Worm (Caenorhabditis elegans) whole organism, early embryonic: ENCODE data around the gene D1086.12.

Experiments
- B0310.2 ChIP-seq: sonication (generic microtip); optimal IDR thresholded peaks from 2 replicates; lab custom pipeline; 2016; ENCODE audit warnings: mild to moderate bottlenecking, missing genetic modification characterization, missing compliant biosample characterization
- F13C5.2 ChIP-seq: sonication (generic microtip); optimal IDR thresholded peaks from 2 replicates; lab custom pipeline; 2017; ENCODE audit warnings: mild to moderate bottlenecking, missing genetic modification characterization, inconsistent platforms, missing compliant biosample characterization
- aly-1 ChIP-seq: sonication (generic microtip); optimal IDR thresholded peaks from 2 replicates; lab custom pipeline; 2016; ENCODE audit warnings: missing genetic modification characterization, missing compliant biosample characterization
- ama-1 ChIP-seq: fragments of 150-350 bp; optimal IDR thresholded peaks from 2 replicates; lab custom pipeline; 2014
- ceh-13 ChIP-seq: fragments of 200-800 bp; sonication (Bioruptor generic); optimal IDR thresholded peaks from 2 replicates; lab custom pipeline; 2018; ENCODE audit warnings: mild to moderate bottlenecking, missing genetic modification characterization, missing compliant biosample characterization
- ceh-36 ChIP-seq: sonication (generic microtip); optimal IDR thresholded peaks from 2 replicates; lab custom pipeline; 2016; ENCODE audit warnings: missing genetic modification characterization, inconsistent platforms, missing compliant biosample characterization
- ets-7 ChIP-seq: sonication (generic microtip); optimal IDR thresholded peaks from 2 replicates; lab custom pipeline; 2016; ENCODE audit warnings: missing genotype, missing genetic modification characterization, missing compliant biosample characterization
- flt-1 ChIP-seq: fragments of 200-800 bp; sonication (Bioruptor generic); IDR thresholded peaks from 2 replicates; pipeline ENCODE4 v1.3.6; 2022; ENCODE audit warnings: missing genetic modification characterization, missing compliant biosample characterization
- hmbx-1 ChIP-seq: sonication (generic microtip); optimal IDR thresholded peaks from 2 replicates; lab custom pipeline; 2016; ENCODE audit warnings: mild to moderate bottlenecking, missing genetic modification characterization, missing compliant biosample characterization
- hmg-4 ChIP-seq: fragments of 200-800 bp; sonication (Bioruptor generic); optimal IDR thresholded peaks from 2 replicates; lab custom pipeline; 2018; ENCODE audit warnings: mild to moderate bottlenecking, missing genetic modification characterization, missing compliant biosample characterization
- hnd-1 ChIP-seq: sonication (generic microtip); optimal IDR thresholded peaks from 2 replicates; lab custom pipeline; 2016; ENCODE audit warnings: missing genetic modification characterization, missing compliant biosample characterization
- pes-1 ChIP-seq: fragments of 200-800 bp; sonication (Bioruptor generic); IDR thresholded peaks from 2 replicates; pipeline ENCODE4 v1.3.6; 2022; ENCODE audit warnings: missing genetic modification reagents, missing genetic modification characterization, missing compliant biosample characterization
- scrt-1 ChIP-seq: fragments of 200-800 bp; sonication (Bioruptor generic); IDR thresholded peaks from 2 replicates; pipeline ENCODE4 v1.3.6; 2022; ENCODE audit warnings: missing genetic modification characterization, missing compliant biosample characterization
- sea-1 ChIP-seq: fragments of 200-800 bp; sonication (Bioruptor generic); conservative IDR thresholded peaks from 2 replicates; pipeline ENCODE4 v1.3.6; 2022; ENCODE audit warnings: missing genetic modification characterization, missing compliant biosample characterization
- tbx-11 ChIP-seq: fragments of 200-800 bp; sonication (Bioruptor generic); IDR thresholded peaks from 2 replicates; pipeline ENCODE4 v1.3.6; 2022; ENCODE audit warnings: missing genetic modification characterization, missing compliant biosample characterization
- tbx-37 ChIP-seq: fragments of 200-800 bp; sonication (Bioruptor generic); conservative IDR thresholded peaks from 2 replicates; pipeline ENCODE4 v1.3.6; 2022; ENCODE audit warnings: missing genetic modification reagents, missing genetic modification characterization, missing compliant biosample characterization
- tra-4 ChIP-seq: sonication (generic microtip); optimal IDR thresholded peaks from 2 replicates; lab custom pipeline; 2017; ENCODE audit warnings: missing genetic modification characterization, missing compliant biosample characterization

D1086.12 gene

ce11 chrV:14145267-14145666 is 44.3 kb downstream of the D1086.12 start, which contains the start of gene par-1:
Gene par-1 (minus strand): TSS chrV:14145367.
- TF ChIP-seq pes-1 (no peak), tbx-11 (GFP tag; lab: Robert Waterston, UW) (no peak), ama-1 (no peak), ceh-36 (no peak), ceh-13 (GFP tag; lab: Kevin White, UChicago) (no peak), sea-1 (no peak), flt-1 (no peak), scrt-1 (GFP tag; lab: Robert Waterston, UW) (no peak), hnd-1 (tag; lab: Kevin White, UChicago) (no peak), F13C5.2 (no peak), hmbx-1 (tag; lab: Kevin White, UChicago) (no peak), B0310.2 (tag; lab: Kevin White, UChicago) (no peak), hmg-4 (GFP tag; lab: Kevin White, UChicago) (no peak), tbx-37 (GFP tag; lab: Robert Waterston, UW) (no peak), ets-7 (no peak), aly-1 (no peak)

ce11 chrV:14146199-14146598 is 45.2 kb downstream of the D1086.12 start, which contains the start of gene acs-10:
Gene acs-10 (plus strand): TSS chrV:14146499.
- TF ChIP-seq sea-1 (no peak), hnd-1 (tag; lab: Kevin White, UChicago) (no peak), aly-1 (no peak), B0310.2 (tag; lab: Kevin White, UChicago) (no peak), pes-1 (no peak), hmg-4 (GFP tag; lab: Kevin White, UChicago) (no peak), tra-4 (tag; lab: Kevin White, UChicago) (no peak), tbx-11 (GFP tag; lab: Robert Waterston, UW) (no peak), ets-7 (no peak)

DNA sequence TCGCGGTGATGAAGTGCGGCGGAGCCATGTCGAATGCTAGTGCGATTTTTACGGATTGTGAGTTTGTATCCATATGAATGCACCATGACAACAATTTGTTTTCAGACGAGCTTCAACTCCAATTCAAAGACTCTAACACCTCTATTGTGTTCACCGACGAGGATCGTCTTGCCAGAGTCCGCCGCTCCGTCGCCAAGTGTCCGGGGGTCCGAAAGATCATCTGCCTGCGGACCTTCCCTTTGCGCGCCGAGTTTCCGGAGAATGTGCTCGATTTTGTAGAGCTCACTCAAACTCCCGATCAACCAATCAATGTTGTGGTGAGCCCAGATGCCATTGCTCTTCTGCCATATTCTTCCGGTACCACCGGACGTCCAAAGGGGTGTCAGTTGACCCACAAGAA is 46.1 kb downstream of the D1086.12 start:
- no peak for TF ChIP-seq flt-1
- TF ChIP-seq hnd-1 (tag; lab: Kevin White, UChicago) = no peak
- no peak for TF ChIP-seq F13C5.2
- TF ChIP-seq tbx-11 (GFP tag; lab: Robert Waterston, UW) = no peak

DNA sequence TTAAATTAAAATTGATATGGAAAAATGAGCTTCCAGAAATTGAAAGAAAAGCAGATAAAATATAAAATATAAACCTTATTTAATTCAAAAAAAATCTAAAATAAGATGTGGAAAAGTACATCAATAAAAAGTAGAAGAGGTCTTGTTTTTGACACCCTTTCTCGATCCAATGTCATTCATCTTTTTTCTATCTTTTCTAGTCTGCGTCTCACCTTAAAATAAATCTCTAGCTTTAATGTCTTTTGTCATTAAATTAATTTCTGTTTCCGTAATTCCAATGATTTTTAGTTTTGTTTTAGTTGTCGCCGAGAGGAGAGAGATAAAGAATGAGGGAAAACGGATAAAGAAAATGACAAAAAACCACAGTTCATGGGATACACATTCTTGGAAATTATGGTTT is 48.1 kb downstream of the D1086.12 start:
- TF ChIP-seq ceh-36 (no peak), aly-1 (no peak), hmbx-1 (tag; lab: Kevin White, UChicago) (no peak), ets-7 (no peak), tbx-37 (GFP tag; lab: Robert Waterston, UW) (no peak), ceh-13 (GFP tag; lab: Kevin White, UChicago) (no peak), flt-1 (no peak), scrt-1 (GFP tag; lab: Robert Waterston, UW) (no peak), B0310.2 (tag; lab: Kevin White, UChicago) (no peak), sea-1 (no peak), tra-4 (tag; lab: Kevin White, UChicago) (no peak), F13C5.2 (no peak), hmg-4 (GFP tag; lab: Kevin White, UChicago) (no peak)

DNA sequence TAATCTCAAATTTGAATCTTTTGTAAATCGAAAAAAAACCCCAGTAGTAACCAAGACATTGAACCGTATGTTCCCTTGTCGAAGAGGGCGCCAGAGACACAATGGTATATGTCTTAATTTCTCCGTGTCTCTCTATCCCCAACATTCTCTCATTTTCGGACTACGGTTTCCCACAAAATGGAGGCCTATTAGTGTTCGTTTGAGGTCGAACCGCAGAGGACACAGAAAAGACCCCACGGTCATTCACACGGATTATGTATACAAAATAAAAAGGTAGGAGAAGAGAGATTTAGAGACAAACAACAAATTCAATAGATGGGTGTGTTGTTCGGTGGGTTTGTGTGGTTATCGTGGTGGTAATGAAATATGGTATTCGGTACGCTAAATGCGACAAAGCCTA is 50.0 kb downstream of the D1086.12 start:
- no peak for TF ChIP-seq tbx-37 (GFP tag; lab: Robert Waterston, UW)
- TF ChIP-seq ceh-36 = no peak
- no peak for TF ChIP-seq F13C5.2
- TF ChIP-seq hmg-4 (GFP tag; lab: Kevin White, UChicago) = no peak
- no peak for TF ChIP-seq flt-1
- no peak for TF ChIP-seq pes-1
- no peak for TF ChIP-seq B0310.2 (tag; lab: Kevin White, UChicago)
- TF ChIP-seq sea-1 = no peak
- no peak for TF ChIP-seq hnd-1 (tag; lab: Kevin White, UChicago)
- TF ChIP-seq ama-1 = no peak
- TF ChIP-seq ceh-13 (GFP tag; lab: Kevin White, UChicago) = no peak
- TF ChIP-seq tra-4 (tag; lab: Kevin White, UChicago) = no peak
